Worm (Caenorhabditis elegans): ENCODE data around the gene mig-15.

mig-15 gene

ce11 chrX:10429203-10429602 lies 746 bp upstream of the mig-15 start:
- no peak for TF ChIP-seq mbf-1 (tag; optimal IDR thresholded peaks at IDR 0.05)
- TF ChIP-seq ama-1 (optimal IDR thresholded peaks at IDR 0.05): no peak
- peak; percentile 1 for TF ChIP-seq nhr-129 (tag; optimal IDR thresholded peaks at IDR 0.05)
- no peak for TF ChIP-seq nhr-6 (tag; optimal IDR thresholded peaks at IDR 0.05)
- TF ChIP-seq nhr-25 (tag; optimal IDR thresholded peaks at IDR 0.05): peak; percentile 20
- TF ChIP-seq dmd-4 (tag; optimal IDR thresholded peaks at IDR 0.05): no peak
- peak; percentile 21 for TF ChIP-seq fos-1 (tag; optimal IDR thresholded peaks at IDR 0.05)
- no peak for TF ChIP-seq ZK546.5 (tag; optimal IDR thresholded peaks at IDR 0.05)
- no peak for TF ChIP-seq unc-39 (tag; optimal IDR thresholded peaks at IDR 0.05)
- no peak for TF ChIP-seq sma-9 (GFP tag; optimal IDR thresholded peaks at IDR 0.05)
- TF ChIP-seq sma-9 (tag; optimal IDR thresholded peaks at IDR 0.05): no peak

- TF ChIP-seq unc-55 (GFP tag; optimal IDR thresholded peaks at IDR 0.05) (peak; percentile 9), nhr-10 (tag; optimal IDR thresholded peaks at IDR 0.05) (no peak)
These were observed 348 bp downstream of the mig-15 start for ce11 chrX:10428109-10428508.

ce11 chrX:10424744-10425143 lies 3.7 kb downstream of the mig-15 start:
- TF ChIP-seq ztf-1 (GFP tag; conservative IDR thresholded peaks at IDR 0.05) (no peak), R02D3.7 (tag; optimal IDR thresholded peaks at IDR 0.05) (no peak), crh-2 (tag; optimal IDR thresholded peaks at IDR 0.05) (no peak), ceh-82 (tag; optimal IDR thresholded peaks at IDR 0.05) (no peak), nhr-77 (tag; optimal IDR thresholded peaks at IDR 0.05) (no peak), mbf-1 (tag; optimal IDR thresholded peaks at IDR 0.05) (no peak), skn-1 (tag; optimal IDR thresholded peaks at IDR 0.05) (no peak), nhr-25 (tag; optimal IDR thresholded peaks at IDR 0.05) (no peak), blmp-1 (tag; optimal IDR thresholded peaks at IDR 0.05; ENCODE audit: insufficient read depth) (no peak), zag-1 (tag; optimal IDR thresholded peaks at IDR 0.05) (no peak), peb-1 (tag; optimal IDR thresholded peaks at IDR 0.05) (no peak)

- TF ChIP-seq mab-5 (tag; optimal IDR thresholded peaks at IDR 0.05): no peak
- no peak for TF ChIP-seq lin-11 (tag; optimal IDR thresholded peaks at IDR 0.05)
- no peak for TF ChIP-seq ama-1 (optimal IDR thresholded peaks at IDR 0.05)
- no peak for TF ChIP-seq skn-1 (tag; optimal IDR thresholded peaks at IDR 0.05)
- TF ChIP-seq dmd-4 (tag; optimal IDR thresholded peaks at IDR 0.05): no peak
- no peak for TF ChIP-seq nhr-10 (tag; optimal IDR thresholded peaks at IDR 0.05)
- TF ChIP-seq lin-39 (tag; optimal IDR thresholded peaks at IDR 0.05): no peak
- TF ChIP-seq C34F6.9 (tag; optimal IDR thresholded peaks at IDR 0.05): no peak
- no peak for TF ChIP-seq fos-1 (tag; optimal IDR thresholded peaks at IDR 0.05)
- no peak for TF ChIP-seq nhr-23 (tag; optimal IDR thresholded peaks at IDR 0.05)
- no peak for TF ChIP-seq mbf-1 (tag; optimal IDR thresholded peaks at IDR 0.05)
- TF ChIP-seq sma-9 (GFP tag; optimal IDR thresholded peaks at IDR 0.05): no peak
- no peak for TF ChIP-seq sma-9 (tag; optimal IDR thresholded peaks at IDR 0.05)
- no peak for TF ChIP-seq nhr-6 (tag; optimal IDR thresholded peaks at IDR 0.05)
- TF ChIP-seq ZK546.5 (tag; optimal IDR thresholded peaks at IDR 0.05): no peak
- no peak for TF ChIP-seq egl-27 (tag; optimal IDR thresholded peaks at IDR 0.05)
These were observed 5.7 kb downstream of the mig-15 start for ce11 chrX:10422714-10423113.

- no peak for TF ChIP-seq unc-39 (tag; optimal IDR thresholded peaks at IDR 0.05)
- TF ChIP-seq nhr-12 (tag; optimal IDR thresholded peaks at IDR 0.05): no peak
- no peak for TF ChIP-seq nhr-6 (tag; optimal IDR thresholded peaks at IDR 0.05)
- no peak for TF ChIP-seq egl-27 (tag; optimal IDR thresholded peaks at IDR 0.05)
- TF ChIP-seq crh-2 (tag; optimal IDR thresholded peaks at IDR 0.05): peak; percentile 64
- no peak for TF ChIP-seq peb-1 (tag; optimal IDR thresholded peaks at IDR 0.05)
- TF ChIP-seq sma-9 (GFP tag; optimal IDR thresholded peaks at IDR 0.05): peak; percentile 67
- no peak for TF ChIP-seq sma-9 (tag; optimal IDR thresholded peaks at IDR 0.05)
- TF ChIP-seq mdl-1 (tag; optimal IDR thresholded peaks at IDR 0.05): no peak
- TF ChIP-seq lin-11 (tag; optimal IDR thresholded peaks at IDR 0.05): peak; percentile 44
- no peak for TF ChIP-seq alr-1 (tag; optimal IDR thresholded peaks at IDR 0.05)
- no peak for TF ChIP-seq aly-2 (tag; optimal IDR thresholded peaks at IDR 0.05)
- peak; percentile 27 for TF ChIP-seq F13H6.1 (tag; optimal IDR thresholded peaks at IDR 0.05)
- TF ChIP-seq nhr-25 (tag; optimal IDR thresholded peaks at IDR 0.05): no peak
- TF ChIP-seq skn-1 (tag; optimal IDR thresholded peaks at IDR 0.05): no peak
- TF ChIP-seq sma-3 (GFP tag; optimal IDR thresholded peaks at IDR 0.05): peak; percentile 60
- no peak for TF ChIP-seq nhr-237 (tag; optimal IDR thresholded peaks at IDR 0.05)
- TF ChIP-seq blmp-1 (tag; optimal IDR thresholded peaks at IDR 0.05; ENCODE audit: insufficient read depth): peak; percentile 8
- TF ChIP-seq snpc-4 (tag; optimal IDR thresholded peaks at IDR 0.05): peak; percentile 1
- TF ChIP-seq elt-3 (tag; optimal IDR thresholded peaks at IDR 0.05): no peak
- no peak for TF ChIP-seq elt-1 (tag; optimal IDR thresholded peaks at IDR 0.05)
- TF ChIP-seq unc-62 (GFP tag; optimal IDR thresholded peaks at IDR 0.05): no peak
- peak; percentile 49 for TF ChIP-seq sem-4 (tag; optimal IDR thresholded peaks at IDR 0.05)
- no peak for TF ChIP-seq ceh-16 (tag; optimal IDR thresholded peaks at IDR 0.05)
- no peak for TF ChIP-seq zag-1 (tag; optimal IDR thresholded peaks at IDR 0.05)
- TF ChIP-seq lin-39 (tag; optimal IDR thresholded peaks at IDR 0.05): no peak
- no peak for TF ChIP-seq ztf-4 (tag; optimal IDR thresholded peaks at IDR 0.05)
- TF ChIP-seq nhr-23 (tag; optimal IDR thresholded peaks at IDR 0.05): no peak
- TF ChIP-seq mbf-1 (tag; optimal IDR thresholded peaks at IDR 0.05): no peak
- peak; percentile 44 for TF ChIP-seq nhr-21 (tag; optimal IDR thresholded peaks at IDR 0.05)
- no peak for TF ChIP-seq ztf-11 (tag; optimal IDR thresholded peaks at IDR 0.05)
- no peak for TF ChIP-seq ama-1 (optimal IDR thresholded peaks at IDR 0.05)
- peak; percentile 34 to 67 for TF ChIP-seq lsy-2 (tag; optimal IDR thresholded peaks at IDR 0.05)
These were observed 8.7 kb downstream of the mig-15 start, which contains the start of gene cdk-11.2 for ce11 chrX:10419743-10420142. TSS of gene cdk-11.2 (minus strand) at chrX:10419765.

All from whole organism, L2 larva.